Worm (Caenorhabditis elegans): ENCODE results near the gene cdl-1.

Gene cdl-1

DNA sequence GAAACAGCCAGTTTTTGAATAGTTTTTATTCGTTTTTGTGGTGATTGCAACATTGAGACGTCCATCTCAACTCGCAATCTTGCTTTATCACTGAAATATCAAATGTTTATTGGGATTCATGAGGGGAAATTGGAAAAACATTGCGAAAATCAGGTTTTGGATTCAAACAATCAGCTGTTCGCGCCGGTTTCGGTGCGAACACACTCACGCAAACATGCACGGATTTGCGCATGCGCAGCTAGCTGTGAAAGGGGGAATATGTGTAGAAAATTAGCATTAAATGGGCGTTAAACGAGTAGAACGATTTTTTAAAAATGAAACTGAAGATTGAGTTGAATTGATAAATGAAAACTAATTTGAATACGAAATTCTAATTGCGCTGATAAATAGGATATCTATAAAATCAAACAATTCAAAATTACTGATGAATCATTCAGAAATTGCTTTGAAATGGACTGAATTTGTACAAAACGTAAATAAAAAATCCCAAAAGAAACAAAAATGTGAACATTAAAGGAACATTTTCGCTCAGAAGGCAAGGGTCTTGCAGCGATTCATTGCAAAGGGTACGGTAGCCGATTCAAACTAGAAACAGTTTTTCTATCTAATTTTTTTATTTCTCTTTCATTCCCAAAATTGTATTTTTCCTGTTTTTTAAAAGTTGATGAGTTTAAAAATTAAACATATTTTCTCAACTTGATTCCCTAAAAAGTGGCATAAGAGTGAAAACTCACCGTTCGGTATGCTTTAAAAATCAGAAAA, 1.9 kb upstream of the cdl-1 start, which contains the start of gene ect-2:
ect-2 (minus strand) TSS at position 762 of the 762 bp plus-strand sequence.
- TF ChIP-seq dao-5 (tag; optimal IDR thresholded peaks at IDR 0.05): no peak
- TF ChIP-seq him-1 (tag; optimal IDR thresholded peaks at IDR 0.05): no peak
- no peak for TF ChIP-seq W03F9.2 (tag; optimal IDR thresholded peaks at IDR 0.05)

- TF ChIP-seq W03F9.2 (tag; optimal IDR thresholded peaks at IDR 0.05): no peak
- TF ChIP-seq him-1 (tag; optimal IDR thresholded peaks at IDR 0.05): no peak
- no peak for TF ChIP-seq dao-5 (tag; optimal IDR thresholded peaks at IDR 0.05)
These were observed 1.0 kb upstream of the cdl-1 start for ce11 chrII:10784248-10784647.

DNA sequence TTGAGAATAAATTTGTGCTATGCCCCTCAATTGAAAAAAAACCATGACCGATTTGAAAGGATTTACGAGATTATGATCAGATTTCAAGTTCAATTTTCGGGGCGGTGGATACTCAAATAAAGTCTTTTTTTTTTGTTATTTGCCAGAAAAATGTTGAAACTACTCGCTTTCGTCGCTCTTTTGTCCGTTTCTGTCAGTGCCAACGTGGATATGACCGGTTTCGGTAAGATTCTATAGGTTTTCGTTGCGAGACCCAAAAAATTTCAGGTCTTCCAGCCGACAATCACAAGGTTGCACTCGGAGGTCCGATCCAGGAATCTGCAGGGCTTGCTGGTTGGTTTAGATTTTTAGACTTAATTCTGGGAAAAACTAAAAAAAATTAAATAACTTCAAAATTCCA, 2.0 kb downstream of the cdl-1 start, which contains the start of gene tag-209:
tag-209 (plus strand) TSS at position 73 of the 400 bp plus-strand sequence.
- TF ChIP-seq W03F9.2 (tag; optimal IDR thresholded peaks at IDR 0.05) (no peak), dao-5 (tag; optimal IDR thresholded peaks at IDR 0.05) (no peak), him-1 (tag; optimal IDR thresholded peaks at IDR 0.05) (no peak)

DNA sequence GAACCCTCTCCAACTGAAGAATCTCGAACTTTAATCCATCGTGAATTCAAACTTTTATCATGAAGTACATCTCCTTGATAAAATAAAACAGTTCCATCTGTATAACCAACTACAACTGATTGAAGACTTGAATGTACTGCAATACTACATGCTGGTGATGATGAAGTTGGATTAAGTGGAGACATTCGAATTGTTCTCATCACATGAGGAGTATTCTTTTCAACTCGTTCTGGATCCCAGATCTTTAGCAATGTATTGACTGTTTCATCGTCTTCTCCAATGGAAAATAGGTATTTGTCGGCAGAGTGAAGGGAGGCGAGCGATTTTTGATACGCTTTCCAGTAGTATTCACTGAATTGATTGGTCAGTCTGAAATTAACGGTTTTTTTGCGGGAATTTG, 7.4 kb downstream of the cdl-1 start:
- TF ChIP-seq dao-5 (tag; optimal IDR thresholded peaks at IDR 0.05) (no peak), him-1 (tag; optimal IDR thresholded peaks at IDR 0.05) (no peak), W03F9.2 (tag; optimal IDR thresholded peaks at IDR 0.05) (no peak)

- TF ChIP-seq him-1 (tag; optimal IDR thresholded peaks at IDR 0.05): no peak
- no peak for TF ChIP-seq W03F9.2 (tag; optimal IDR thresholded peaks at IDR 0.05)
- TF ChIP-seq dao-5 (tag; optimal IDR thresholded peaks at IDR 0.05): no peak
These were observed 8.1 kb downstream of the cdl-1 start, which contains the start of gene vps-11 for ce11 chrII:10793393-10793792. TSS of gene vps-11 (minus strand) at chrII:10793493.

ce11 chrII:10796194-10796593, 10.9 kb downstream of the cdl-1 start, which contains the start of gene set-14:
TSS of gene set-14 (minus strand) at chrII:10796294.
- TF ChIP-seq W03F9.2 (tag; optimal IDR thresholded peaks at IDR 0.05) (no peak), him-1 (tag; optimal IDR thresholded peaks at IDR 0.05) (no peak), dao-5 (tag; optimal IDR thresholded peaks at IDR 0.05) (no peak)

DNA sequence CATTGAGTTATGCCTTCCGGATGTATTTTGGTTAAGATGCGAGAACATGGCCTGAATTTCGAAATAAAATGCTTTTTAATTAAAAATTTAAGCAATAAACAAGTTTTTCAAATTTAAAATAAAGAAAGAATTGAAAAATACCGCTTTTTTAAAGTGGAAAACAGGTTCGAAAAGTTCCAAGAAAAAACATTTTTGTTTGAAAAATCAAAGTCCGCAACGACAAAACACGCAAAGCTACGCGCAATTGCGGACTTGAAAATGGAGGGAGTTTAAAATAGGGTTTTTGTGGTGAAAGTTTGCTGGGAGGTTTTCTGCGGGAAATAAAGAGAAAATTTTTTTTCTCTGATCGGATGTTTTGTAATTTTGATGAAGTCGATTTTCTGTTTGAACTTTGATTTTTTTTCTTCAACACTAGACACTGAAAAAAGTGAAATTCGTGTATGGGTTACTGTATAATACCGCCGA, 13.2 kb downstream of the cdl-1 start, which contains the start of gene npp-19:
npp-19 (minus strand) TSS at position 51 of the 465 bp plus-strand sequence.
- no peak for TF ChIP-seq dao-5 (tag; optimal IDR thresholded peaks at IDR 0.05)
- peak; percentile 84 for TF ChIP-seq W03F9.2 (tag; optimal IDR thresholded peaks at IDR 0.05)

ce11 chrII:10800209-10800608, 15.0 kb downstream of the cdl-1 start:
- TF ChIP-seq W03F9.2 (tag; optimal IDR thresholded peaks at IDR 0.05) (no peak), dao-5 (tag; optimal IDR thresholded peaks at IDR 0.05) (no peak), him-1 (tag; optimal IDR thresholded peaks at IDR 0.05) (no peak)

- TF ChIP-seq dao-5 (tag; optimal IDR thresholded peaks at IDR 0.05) (no peak), W03F9.2 (tag; optimal IDR thresholded peaks at IDR 0.05) (no peak), him-1 (tag; optimal IDR thresholded peaks at IDR 0.05) (no peak)
These were observed 19.2 kb downstream of the cdl-1 start for ce11 chrII:10804442-10804841.

DNA sequence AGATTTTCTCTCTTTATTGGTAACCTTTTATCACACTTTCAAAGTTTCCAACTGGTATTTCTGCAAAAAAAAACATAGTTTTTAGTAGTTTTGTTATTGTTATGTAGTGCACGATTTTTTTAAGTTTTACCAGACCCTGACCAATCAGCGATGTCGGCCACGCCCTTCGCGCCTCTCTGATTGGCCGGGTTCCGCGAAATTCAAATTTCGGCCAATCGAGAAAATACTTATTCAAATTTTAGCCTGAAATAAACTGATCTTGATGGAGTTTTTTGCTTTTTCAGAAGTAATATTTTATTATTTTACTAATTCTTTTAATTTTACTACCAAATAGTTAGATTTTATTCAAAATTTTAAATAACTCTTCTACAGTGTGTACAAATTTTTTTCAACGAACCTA, 19.7 kb downstream of the cdl-1 start:
- TF ChIP-seq him-1 (tag; optimal IDR thresholded peaks at IDR 0.05): no peak
- TF ChIP-seq dao-5 (tag; optimal IDR thresholded peaks at IDR 0.05): no peak
- no peak for TF ChIP-seq W03F9.2 (tag; optimal IDR thresholded peaks at IDR 0.05)

DNA sequence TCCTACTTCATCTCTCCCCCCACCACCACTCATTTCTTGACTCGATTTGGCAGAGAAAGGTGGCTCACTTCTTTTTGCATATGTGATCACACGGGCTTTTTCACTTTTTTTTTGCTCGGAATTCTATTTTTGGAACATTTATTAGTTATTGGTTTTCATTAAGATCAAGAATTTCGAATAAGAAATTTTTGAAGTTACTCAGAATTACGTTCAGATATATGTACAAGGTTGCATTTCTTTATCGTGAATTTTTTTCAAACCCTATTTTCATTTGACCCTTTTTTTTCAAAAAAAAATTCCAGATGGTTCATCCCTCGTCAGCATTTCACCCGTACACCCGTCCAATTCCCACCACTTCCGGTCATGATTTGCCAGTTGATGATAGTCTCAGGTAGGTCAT, 20.2 kb downstream of the cdl-1 start, which contains the start of gene ceh-62:
ceh-62 (plus strand) TSS at position 301 of the 400 bp plus-strand sequence.
- TF ChIP-seq W03F9.2 (tag; optimal IDR thresholded peaks at IDR 0.05) (no peak), him-1 (tag; optimal IDR thresholded peaks at IDR 0.05) (no peak), dao-5 (tag; optimal IDR thresholded peaks at IDR 0.05) (no peak)

DNA sequence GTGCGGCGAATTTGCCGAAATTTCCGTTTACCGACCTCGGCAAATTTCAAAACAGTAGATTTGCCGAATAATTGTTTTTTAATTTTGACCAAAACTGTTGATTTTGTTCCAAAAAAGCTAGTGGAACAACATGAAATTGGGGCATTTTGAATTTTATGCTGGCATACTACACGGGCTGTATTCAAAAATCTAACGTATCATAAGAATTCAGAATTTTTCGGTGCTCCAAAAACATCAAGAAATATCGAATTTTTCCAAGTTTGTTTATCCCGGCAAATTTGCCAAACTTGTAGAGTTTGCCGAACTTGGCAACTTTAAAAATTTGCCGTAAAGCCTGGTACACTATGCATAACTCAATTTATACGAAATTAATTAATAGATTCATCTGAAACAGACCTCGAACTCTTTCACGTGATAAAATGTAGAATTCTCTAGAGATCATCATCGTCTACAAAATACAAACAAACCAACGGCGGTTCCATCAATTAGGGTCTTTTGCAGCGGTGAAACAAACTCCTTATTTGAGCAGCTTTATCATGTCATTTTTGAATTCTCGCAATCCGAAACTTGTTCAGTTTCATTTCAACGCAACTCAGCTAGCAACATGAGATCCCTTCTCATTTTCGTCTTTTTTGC, 23.6 kb downstream of the cdl-1 start, which contains the start of gene R06F6.14:
R06F6.14 (plus strand) TSS at position 586 of the 636 bp plus-strand sequence.
- no peak for TF ChIP-seq dao-5 (tag; optimal IDR thresholded peaks at IDR 0.05)
- no peak for TF ChIP-seq him-1 (tag; optimal IDR thresholded peaks at IDR 0.05)
- TF ChIP-seq W03F9.2 (tag; optimal IDR thresholded peaks at IDR 0.05): no peak

- TF ChIP-seq him-1 (tag; optimal IDR thresholded peaks at IDR 0.05): no peak
- no peak for TF ChIP-seq W03F9.2 (tag; optimal IDR thresholded peaks at IDR 0.05)
- TF ChIP-seq dao-5 (tag; optimal IDR thresholded peaks at IDR 0.05): no peak
These were observed 25.4 kb downstream of the cdl-1 start, which contains the start of gene msrp-7 for ce11 chrII:10810690-10811089. TSS of gene msrp-7 (plus strand) at chrII:10810990.

ce11 chrII:10819928-10820423, 34.7 kb downstream of the cdl-1 start, which contains the start of gene R06F6.8:
TSS of gene R06F6.8 (minus strand) at chrII:10819978.
- TF ChIP-seq him-1 (tag; optimal IDR thresholded peaks at IDR 0.05) (no peak), W03F9.2 (tag; optimal IDR thresholded peaks at IDR 0.05) (no peak), dao-5 (tag; optimal IDR thresholded peaks at IDR 0.05) (no peak)
